Worm (Caenorhabditis elegans) whole organism, young adult: ENCODE results near the gene F20A1.8.

Experiments used
- B0019.2 ChIP-seq: fragments of 200-800 bp; sonication (Bioruptor generic); conservative IDR thresholded peaks from 2 replicates; pipeline ENCODE4 v1.3.6; 2022; ENCODE audit warnings: missing genetic modification reagents, missing genetic modification characterization, missing compliant biosample characterization
- B0035.1 ChIP-seq: sonication (generic microtip); optimal IDR thresholded peaks from 2 replicates; lab custom pipeline; 2016; ENCODE audit warnings: missing genetic modification characterization, mild to moderate bottlenecking, missing compliant biosample characterization, missing genotype, missing genetic modification reagents
- B0336.3 ChIP-seq: fragments of 200-800 bp; sonication (Bioruptor generic); IDR thresholded peaks from 2 replicates; pipeline ENCODE4 v1.3.6; 2022; ENCODE audit warnings: missing genetic modification characterization, missing compliant biosample characterization
- F22D6.2 ChIP-seq: sonication (generic microtip); optimal IDR thresholded peaks from 2 replicates; lab custom pipeline; 2016; ENCODE audit warnings: mild to moderate bottlenecking, missing genetic modification characterization, missing compliant biosample characterization
- F33H1.4 ChIP-seq: fragments of 200-800 bp; sonication (Bioruptor generic); IDR thresholded peaks from 2 replicates; pipeline ENCODE4 v1.3.6; 2022; ENCODE audit warnings: missing genetic modification reagents, missing genetic modification characterization, missing compliant biosample characterization
- F57A8.1 ChIP-seq: fragments of 200-800 bp; sonication (Bioruptor generic); optimal IDR thresholded peaks from 2 replicates; lab custom pipeline; 2018; ENCODE audit warnings: mild to moderate bottlenecking, missing genetic modification characterization, moderate library complexity, missing compliant biosample characterization
- K12H6.12 ChIP-seq: fragments of 200-800 bp; sonication (Bioruptor generic); optimal IDR thresholded peaks from 2 replicates; lab custom pipeline; 2018; ENCODE audit warnings: mild to moderate bottlenecking, missing genetic modification characterization, missing compliant biosample characterization
- T07F8.4 ChIP-seq: sonication (generic microtip); optimal IDR thresholded peaks from 2 replicates; lab custom pipeline; 2016; ENCODE audit warnings: mild to moderate bottlenecking, missing genetic modification characterization, moderate library complexity, missing compliant biosample characterization
- Y53G8AR.9 ChIP-seq: fragments of 200-800 bp; sonication (Bioruptor generic); conservative IDR thresholded peaks from 2 replicates; pipeline ENCODE4 v1.3.6; 2022; ENCODE audit warnings: missing genetic modification reagents, missing genetic modification characterization, missing compliant biosample characterization
- Y79H2A.3 ChIP-seq: fragments of 200-800 bp; sonication (Bioruptor generic); conservative IDR thresholded peaks from 2 replicates; pipeline ENCODE4 v1.3.6; 2022; ENCODE audit warnings: missing genetic modification reagents, missing genetic modification characterization, missing compliant biosample characterization
- Y95B8A.8 ChIP-seq: fragments of 200-800 bp; sonication (Bioruptor generic); IDR thresholded peaks from 2 replicates; pipeline ENCODE4 v1.3.6; 2022; ENCODE audit warnings: missing genetic modification reagents, missing genetic modification characterization, missing compliant biosample characterization
- ama-1 ChIP-seq, 3 experiments: fragments of 150-350 bp in 1 of 3; sonication (generic microtip) in 2 of 3; optimal IDR thresholded peaks; 2 replicates each; lab custom pipeline; 2014 to 2018; ENCODE audit warnings: missing biosample characterization in 2 of 3, missing genetic modification characterization in 2 of 3, missing genetic modification reagents in 2 of 3
- aptf-2 ChIP-seq: fragments of 200-800 bp; sonication (Bioruptor generic); conservative IDR thresholded peaks from 2 replicates; pipeline ENCODE4 v1.3.6; 2022; ENCODE audit warnings: missing genetic modification reagents, missing genetic modification characterization, missing compliant biosample characterization
- atf-7 ChIP-seq: sonication (generic microtip); optimal IDR thresholded peaks from 2 replicates; lab custom pipeline; 2017; ENCODE audit warnings: mild to moderate bottlenecking, missing genetic modification characterization, missing compliant biosample characterization
- cebp-1 ChIP-seq, 2 experiments: fragments of 200-800 bp in 1 of 2; sonication (Bioruptor generic) in 1 of 2; sonication (generic microtip) in 1 of 2; IDR thresholded peaks in 1 of 2; optimal IDR thresholded peaks in 1 of 2; 2 replicates each; pipeline versions ENCODE4 v1.3.6 to Lab custom; 2017 to 2022; ENCODE audit warnings: missing compliant biosample characterization in 2 of 2, missing genetic modification characterization in 2 of 2, mild to moderate bottlenecking in 1 of 2, missing genetic modification reagents in 1 of 2, moderate library complexity in 1 of 2
- cebp-2 ChIP-seq: fragments of 200-800 bp; sonication (Bioruptor generic); IDR thresholded peaks from 2 replicates; pipeline ENCODE4 v1.3.6; 2022; ENCODE audit warnings: missing genetic modification characterization, missing compliant biosample characterization
- ceh-100 ChIP-seq: fragments of 200-800 bp; sonication (Bioruptor generic); IDR thresholded peaks from 2 replicates; pipeline ENCODE4 v1.3.6; 2022; ENCODE audit warnings: missing genetic modification reagents, missing genetic modification characterization, missing compliant biosample characterization
- ceh-40 ChIP-seq: fragments of 200-800 bp; sonication (Bioruptor generic); IDR thresholded peaks from 2 replicates; pipeline ENCODE4 v1.3.6; 2022; ENCODE audit warnings: missing genetic modification characterization, missing compliant biosample characterization
- chd-7 ChIP-seq: sonication (generic microtip); optimal IDR thresholded peaks from 2 replicates; lab custom pipeline; 2016; ENCODE audit warnings: mild to moderate bottlenecking, missing genetic modification characterization, moderate library complexity, missing compliant biosample characterization
- ekl-4 ChIP-seq: fragments of 200-800 bp; sonication (Bioruptor generic); IDR thresholded peaks from 2 replicates; pipeline ENCODE4 v1.3.6; 2022; ENCODE audit warnings: missing genetic modification reagents, missing genetic modification characterization, missing compliant biosample characterization
- gei-17 ChIP-seq: fragments of 200-800 bp; sonication (Bioruptor generic); optimal IDR thresholded peaks from 2 replicates; lab custom pipeline; 2018; ENCODE audit warnings: mild to moderate bottlenecking, missing genetic modification characterization, missing compliant biosample characterization
- hlh-12 ChIP-seq: sonication (generic microtip); optimal IDR thresholded peaks from 2 replicates; lab custom pipeline; 2016; ENCODE audit warnings: missing genetic modification characterization, missing compliant biosample characterization
- hlh-26 ChIP-seq: fragments of 200-800 bp; sonication (Bioruptor generic); conservative IDR thresholded peaks from 2 replicates; pipeline ENCODE4 v1.3.6; 2022; ENCODE audit warnings: missing genetic modification reagents, missing genetic modification characterization, missing compliant biosample characterization
- hsf-1 ChIP-seq: fragments of 200-800 bp; sonication (Bioruptor generic); IDR thresholded peaks from 2 replicates; pipeline ENCODE4 v1.3.6; 2022; ENCODE audit warnings: missing genetic modification reagents, missing genetic modification characterization, missing compliant biosample characterization
- let-526 ChIP-seq: fragments of 200-800 bp; sonication (Bioruptor generic); IDR thresholded peaks from 2 replicates; pipeline ENCODE4 v1.3.6; 2022; ENCODE audit warnings: missing genetic modification reagents, missing genetic modification characterization, missing compliant biosample characterization
- let-607 ChIP-seq, 2 experiments: fragments of 200-800 bp in 1 of 2; sonication (Bioruptor generic) in 1 of 2; sonication (generic microtip) in 1 of 2; optimal IDR thresholded peaks; 2 replicates each; lab custom pipeline; 2016 to 2018; ENCODE audit warnings: mild to moderate bottlenecking in 2 of 2, missing compliant biosample characterization in 2 of 2, missing genetic modification characterization in 2 of 2, moderate library complexity in 2 of 2, missing genotype in 1 of 2
- lin-40 ChIP-seq: sonication (generic microtip); optimal IDR thresholded peaks from 2 replicates; lab custom pipeline; 2016; ENCODE audit warnings: missing genetic modification characterization, mild to moderate bottlenecking, missing compliant biosample characterization, missing genotype, missing genetic modification reagents
- lir-1 ChIP-seq: fragments of 200-800 bp; sonication (Bioruptor generic); conservative IDR thresholded peaks from 2 replicates; pipeline ENCODE4 v1.3.6; 2022; ENCODE audit warnings: missing genetic modification reagents, missing genetic modification characterization, missing compliant biosample characterization
- lsl-1 ChIP-seq: fragments of 200-800 bp; sonication (Bioruptor generic); optimal IDR thresholded peaks from 2 replicates; lab custom pipeline; 2018; ENCODE audit warnings: mild to moderate bottlenecking, missing genetic modification characterization, moderate library complexity, missing compliant biosample characterization
- mcd-1 ChIP-seq: fragments of 200-800 bp; sonication (Bioruptor generic); IDR thresholded peaks from 2 replicates; pipeline ENCODE4 v1.3.6; 2022; ENCODE audit warnings: missing genetic modification reagents, missing genetic modification characterization, missing compliant biosample characterization
- mel-28 ChIP-seq: sonication (generic microtip); optimal IDR thresholded peaks from 2 replicates; lab custom pipeline; 2016; ENCODE audit warnings: borderline replicate concordance, mild to moderate bottlenecking, missing genetic modification characterization, missing compliant biosample characterization
- mes-4 ChIP-seq: sonication (generic microtip); optimal IDR thresholded peaks from 2 replicates; lab custom pipeline; 2016; ENCODE audit warnings: missing genotype, missing genetic modification characterization, missing compliant biosample characterization
- mxl-1 ChIP-seq: sonication (generic microtip); optimal IDR thresholded peaks from 2 replicates; lab custom pipeline; 2016; ENCODE audit warnings: missing genetic modification characterization, missing compliant biosample characterization
- nfya-2 ChIP-seq: fragments of 200-800 bp; sonication (Bioruptor generic); IDR thresholded peaks from 2 replicates; pipeline ENCODE4 v1.3.6; 2022; ENCODE audit warnings: missing genetic modification reagents, missing genetic modification characterization, missing compliant biosample characterization
- nhr-179 ChIP-seq: sonication (generic microtip); optimal IDR thresholded peaks from 2 replicates; lab custom pipeline; 2016; ENCODE audit warnings: mild to moderate bottlenecking, missing genetic modification characterization, missing compliant biosample characterization
- pbrm-1 ChIP-seq: fragments of 200-800 bp; sonication (Bioruptor generic); IDR thresholded peaks from 2 replicates; pipeline ENCODE4 v1.3.6; 2022; ENCODE audit warnings: missing genetic modification reagents, missing genetic modification characterization, missing compliant biosample characterization
- rpc-1 ChIP-seq, 2 experiments: fragments of 150-350 bp in 1 of 2; sonication (generic microtip) in 1 of 2; optimal IDR thresholded peaks; 2 replicates each; lab custom pipeline; 2014 to 2018; ENCODE audit warnings: missing biosample characterization in 1 of 2, missing genetic modification characterization in 1 of 2, missing genetic modification reagents in 1 of 2, missing genotype in 1 of 2
- somi-1 ChIP-seq: fragments of 200-800 bp; sonication (Bioruptor generic); optimal IDR thresholded peaks from 2 replicates; lab custom pipeline; 2018; ENCODE audit warnings: mild to moderate bottlenecking, missing genetic modification characterization, missing compliant biosample characterization
- sptf-2 ChIP-seq: fragments of 200-800 bp; sonication (Bioruptor generic); optimal IDR thresholded peaks from 2 replicates; lab custom pipeline; 2018; ENCODE audit warnings: mild to moderate bottlenecking, missing genetic modification characterization, missing compliant biosample characterization
- tbx-9 ChIP-seq: sonication (generic microtip); optimal IDR thresholded peaks from 2 replicates; lab custom pipeline; 2016; ENCODE audit warnings: borderline replicate concordance, missing genetic modification characterization, inconsistent platforms, missing compliant biosample characterization
- xnd-1 ChIP-seq: sonication (generic microtip); optimal IDR thresholded peaks from 2 replicates; lab custom pipeline; 2016; ENCODE audit warnings: missing genotype, missing genetic modification reagents, missing genetic modification characterization, missing compliant biosample characterization
- zim-3 ChIP-seq: sonication (generic microtip); optimal IDR thresholded peaks from 2 replicates; lab custom pipeline; 2017; ENCODE audit warnings: mild to moderate bottlenecking, missing genetic modification characterization, moderate library complexity, missing compliant biosample characterization
- ztf-18 ChIP-seq: sonication (generic microtip); optimal IDR thresholded peaks from 2 replicates; lab custom pipeline; 2016; ENCODE audit warnings: missing genotype, mild to moderate bottlenecking, missing genetic modification characterization, missing compliant biosample characterization
- ztf-22 ChIP-seq: fragments of 200-800 bp; sonication (Bioruptor generic); optimal IDR thresholded peaks from 2 replicates; lab custom pipeline; 2018; ENCODE audit warnings: mild to moderate bottlenecking, missing genetic modification characterization, moderate library complexity, missing compliant biosample characterization
- ztf-25 ChIP-seq: fragments of 200-800 bp; sonication (Bioruptor generic); IDR thresholded peaks from 2 replicates; pipeline ENCODE4 v1.3.6; 2022; ENCODE audit warnings: missing genetic modification reagents, missing genetic modification characterization, missing compliant biosample characterization
- ztf-26 ChIP-seq: sonication (generic microtip); optimal IDR thresholded peaks from 2 replicates; lab custom pipeline; 2017; ENCODE audit warnings: missing genetic modification characterization, missing compliant biosample characterization
- ztf-28 ChIP-seq: fragments of 200-800 bp; sonication (Bioruptor generic); IDR thresholded peaks from 2 replicates; pipeline ENCODE4 v1.3.6; 2022; ENCODE audit warnings: missing genetic modification reagents, missing genetic modification characterization, missing compliant biosample characterization

Gene F20A1.8

DNA sequence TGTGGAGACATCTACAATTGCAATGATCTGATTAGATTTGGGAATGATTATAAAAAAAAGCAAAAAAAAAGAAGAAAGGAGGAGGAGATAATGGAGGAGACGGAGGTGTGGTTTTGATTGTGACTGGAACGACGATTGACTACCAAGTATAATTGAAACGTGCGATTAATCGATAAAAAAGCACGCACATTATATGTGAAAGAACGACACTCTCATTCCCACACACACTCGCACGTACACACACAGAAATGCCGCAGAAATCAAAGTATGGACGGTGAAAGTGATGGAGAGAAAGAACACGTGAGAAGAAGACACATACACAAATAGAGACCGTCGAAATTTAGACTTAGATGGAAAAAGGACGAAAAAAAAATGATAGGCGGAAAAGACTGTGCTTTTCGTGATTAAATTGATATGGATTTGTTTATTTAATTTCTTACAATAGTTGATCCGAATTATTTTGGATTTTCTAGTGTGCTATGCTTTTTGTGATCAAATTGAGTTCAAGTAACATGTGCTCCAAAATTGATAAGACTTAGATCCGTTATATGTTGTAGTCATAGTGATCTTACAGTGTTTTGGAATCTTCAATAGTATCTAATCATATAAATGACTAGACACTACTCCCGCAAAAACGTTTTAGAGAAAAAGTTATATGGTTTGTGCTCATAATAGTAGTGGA lies 46.4 kb upstream of the F20A1.8 start, which contains the start of gene nhr-135 (continued):
- no peak for TF ChIP-seq hlh-26 (GFP tag; lab: Robert Waterston, UW)
- no peak for TF ChIP-seq mes-4 (tag; lab: Kevin White, UChicago)
- TF ChIP-seq ztf-28 (GFP tag; lab: Robert Waterston, UW) = no peak
- no peak for TF ChIP-seq ztf-18 (tag; lab: Kevin White, UChicago)
- peak; percentile 48 for TF ChIP-seq F22D6.2 (tag; lab: Kevin White, UChicago)
- no peak for TF ChIP-seq Y79H2A.3 (GFP tag; lab: Robert Waterston, UW)
- TF ChIP-seq hsf-1 (GFP tag; lab: Robert Waterston, UW) = no peak
- TF ChIP-seq somi-1 (GFP tag; lab: Kevin White, UChicago) = peak; percentile 37
- TF ChIP-seq F33H1.4 (GFP tag; lab: Robert Waterston, UW) = no peak
- no peak for TF ChIP-seq T07F8.4
- no peak for TF ChIP-seq lir-1 (GFP tag; lab: Robert Waterston, UW)
- no peak for TF ChIP-seq B0019.2 (GFP tag; lab: Robert Waterston, UW)
- no peak for TF ChIP-seq mel-28 (tag; lab: Kevin White, UChicago)
- peak; percentile 45 for TF ChIP-seq atf-7
- peak; percentile 53 for TF ChIP-seq ztf-26 (tag; lab: Kevin White, UChicago)
- TF ChIP-seq mcd-1 = no peak
- TF ChIP-seq lin-40 (tag; lab: Kevin White, UChicago) = peak; percentile 73
- no peak for TF ChIP-seq chd-7 (tag; lab: Kevin White, UChicago)
- TF ChIP-seq tbx-9 = no peak
- no peak for TF ChIP-seq mxl-1 (tag; lab: Kevin White, UChicago)
- TF ChIP-seq cebp-2 (GFP tag; lab: Robert Waterston, UW) = no peak
- TF ChIP-seq K12H6.12 (tag; lab: Kevin White, UChicago) = peak; percentile 3
- TF ChIP-seq F57A8.1 (GFP tag; lab: Kevin White, UChicago) = no peak
- no peak for TF ChIP-seq pbrm-1 (GFP tag; lab: Robert Waterston, UW)
- no peak for TF ChIP-seq hlh-12 (tag; lab: Kevin White, UChicago)
- no peak for TF ChIP-seq sptf-2
- no peak for TF ChIP-seq rpc-1 (optimal IDR thresholded peaks at IDR 0.05; lab: Kevin White, UChicago)
- TF ChIP-seq rpc-1 (tag; optimal IDR thresholded peaks at IDR 0.05; lab: Kevin White, UChicago) = no peak
- 0 out of 2 replicates have a peak, but pooled peaks have one; percentile 38 for TF ChIP-seq B0336.3 (GFP tag; lab: Robert Waterston, UW)
- no peak for TF ChIP-seq ekl-4 (GFP tag; lab: Robert Waterston, UW)
- no peak for TF ChIP-seq let-526
- TF ChIP-seq B0035.1 (tag; lab: Kevin White, UChicago) = no peak
- TF ChIP-seq Y53G8AR.9 = peak; percentile 34; the same call in 1 of the 2 replicates
- no peak for TF ChIP-seq Y95B8A.8
- peak; percentile 16 for TF ChIP-seq ama-1 (optimal IDR thresholded peaks at IDR 0.05; lab: Kevin White, UChicago)
- TF ChIP-seq ama-1 (GFP tag; optimal IDR thresholded peaks at IDR 0.05; lab: Kevin White, UChicago) = no peak
- no peak for TF ChIP-seq nfya-2 (GFP tag; lab: Robert Waterston, UW)
- TF ChIP-seq aptf-2 (GFP tag; lab: Robert Waterston, UW) = no peak
- no peak for TF ChIP-seq ztf-22 (GFP tag; lab: Kevin White, UChicago)
- TF ChIP-seq gei-17 = no peak
- TF ChIP-seq cebp-1 (GFP tag; IDR thresholded peaks at IDR 0.05; lab: Robert Waterston, UW) = 0 out of 2 replicates have a peak, but pooled peaks have one; percentile 26
- peak; percentile 71 for TF ChIP-seq cebp-1 (tag; optimal IDR thresholded peaks at IDR 0.05; lab: Kevin White, UChicago)
- TF ChIP-seq zim-3 (tag; lab: Kevin White, UChicago) = no peak
- TF ChIP-seq lsl-1 (GFP tag; lab: Kevin White, UChicago) = no peak
- TF ChIP-seq ztf-25 (GFP tag; lab: Robert Waterston, UW) = no peak
- no peak for TF ChIP-seq nhr-179
- TF ChIP-seq ceh-100 = no peak
- TF ChIP-seq ceh-40 = no peak
- TF ChIP-seq let-607 (tag; optimal IDR thresholded peaks at IDR 0.05; lab: Kevin White, UChicago) = peak; percentile 18 to 32
- no peak for TF ChIP-seq xnd-1 (tag; lab: Kevin White, UChicago)
